Worm (Caenorhabditis elegans) whole organism, L3 larva: ENCODE measurements around the gene srx-13.
A peak's percentile ranks its signal among the peaks of the same experiment; 100 is the strongest.

ENCODE experiments used
- aly-2 ChIP-seq: fragments of 150-350 bp; optimal IDR thresholded peaks from 2 replicates; lab custom pipeline; 2014; ENCODE audit warnings: missing biosample characterization, missing genetic modification characterization
- ama-1 ChIP-seq: fragments of 150-350 bp; optimal IDR thresholded peaks from 2 replicates; lab custom pipeline; 2018
- ceh-16 ChIP-seq: sonication (generic microtip); optimal IDR thresholded peaks from 2 replicates; lab custom pipeline; 2017; ENCODE audit warnings: missing biosample characterization, missing genetic modification characterization
- daf-12 ChIP-seq: fragments of 150-350 bp; optimal IDR thresholded peaks from 2 replicates; lab custom pipeline; 2014; ENCODE audit warnings: missing biosample characterization, missing genetic modification reagents, missing genetic modification characterization
- egl-5 ChIP-seq: fragments of 150-350 bp; optimal IDR thresholded peaks from 2 replicates; lab custom pipeline; 2017; ENCODE audit warnings: missing biosample characterization, missing genetic modification reagents, missing genetic modification characterization, inconsistent platforms
- elt-2 ChIP-seq: sonication (generic microtip); optimal IDR thresholded peaks from 2 replicates; lab custom pipeline; 2016; ENCODE audit warnings: missing genetic modification reagents, mild to moderate bottlenecking, missing genetic modification characterization, missing compliant biosample characterization
- eor-1 ChIP-seq, 2 experiments: fragments of 150-350 bp; optimal IDR thresholded peaks; 2 replicates each; lab custom pipeline; 2014 to 2018; ENCODE audit warnings: missing biosample characterization in 2 of 2, missing genetic modification characterization in 2 of 2
- fkh-10 ChIP-seq: sonication (generic microtip); optimal IDR thresholded peaks from 2 replicates; lab custom pipeline; 2017; ENCODE audit warnings: missing biosample characterization, missing genetic modification reagents, missing genetic modification characterization
- fkh-2 ChIP-seq: fragments of 150-350 bp; optimal IDR thresholded peaks from 2 replicates; lab custom pipeline; 2014; ENCODE audit warnings: missing biosample characterization, missing genetic modification reagents, missing genetic modification characterization
- fos-1 ChIP-seq: fragments of 150-350 bp; optimal IDR thresholded peaks from 2 replicates; lab custom pipeline; 2014; ENCODE audit warnings: missing biosample characterization, missing genetic modification characterization
- hmg-11 ChIP-seq: sonication (generic microtip); optimal IDR thresholded peaks from 2 replicates; lab custom pipeline; 2016; ENCODE audit warnings: missing genetic modification characterization, missing compliant biosample characterization
- jun-1 ChIP-seq: fragments of 150-350 bp; optimal IDR thresholded peaks from 2 replicates; lab custom pipeline; 2014; ENCODE audit warnings: missing biosample characterization, missing genetic modification reagents, missing genetic modification characterization
- lin-15B ChIP-seq: fragments of 150-350 bp; optimal IDR thresholded peaks from 2 replicates; lab custom pipeline; 2014; ENCODE audit warnings: missing biosample characterization, missing genetic modification characterization
- lin-39 ChIP-seq: fragments of 150-350 bp; optimal IDR thresholded peaks from 2 replicates; lab custom pipeline; 2018; ENCODE audit warnings: missing biosample characterization, missing genetic modification reagents, missing genetic modification characterization
- lsy-12 ChIP-seq: sonication (generic microtip); optimal IDR thresholded peaks from 2 replicates; lab custom pipeline; 2016; ENCODE audit warnings: mild to moderate bottlenecking, missing genetic modification characterization, missing compliant biosample characterization
- mdl-1 ChIP-seq: fragments of 150-350 bp; optimal IDR thresholded peaks from 2 replicates; lab custom pipeline; 2014; ENCODE audit warnings: missing biosample characterization, missing genetic modification characterization
- mml-1 ChIP-seq: fragments of 150-350 bp; sonication (generic microtip); optimal IDR thresholded peaks from 3 replicates; lab custom pipeline; 2014; ENCODE audit warnings: missing biosample characterization, missing genetic modification characterization
- nfya-1 ChIP-seq: sonication (generic microtip); optimal IDR thresholded peaks from 2 replicates; lab custom pipeline; 2017; ENCODE audit warnings: missing genetic modification characterization, mild to moderate bottlenecking, missing compliant biosample characterization, antibody characterized with exemption, moderate library complexity; ENCODE audit not compliant: insufficient read depth
- nhr-11 ChIP-seq: fragments of 150-350 bp; optimal IDR thresholded peaks from 2 replicates; lab custom pipeline; 2014; ENCODE audit warnings: missing biosample characterization, missing genetic modification characterization
- nhr-12 ChIP-seq: fragments of 150-350 bp; optimal IDR thresholded peaks from 2 replicates; lab custom pipeline; 2014; ENCODE audit warnings: missing biosample characterization, missing genetic modification characterization
- nhr-23 ChIP-seq: fragments of 150-350 bp; optimal IDR thresholded peaks from 2 replicates; lab custom pipeline; 2014; ENCODE audit warnings: missing biosample characterization, missing genetic modification reagents, missing genetic modification characterization
- nhr-237 ChIP-seq: fragments of 150-350 bp; optimal IDR thresholded peaks from 2 replicates; lab custom pipeline; 2014; ENCODE audit warnings: missing biosample characterization, missing genetic modification characterization
- nhr-25 ChIP-seq: sonication (generic microtip); optimal IDR thresholded peaks from 2 replicates; lab custom pipeline; 2017; ENCODE audit warnings: missing biosample characterization, missing genetic modification characterization
- nhr-28 ChIP-seq: fragments of 150-350 bp; optimal IDR thresholded peaks from 2 replicates; lab custom pipeline; 2014; ENCODE audit warnings: missing biosample characterization, missing genetic modification characterization
- nhr-43 ChIP-seq: sonication (generic microtip); optimal IDR thresholded peaks from 2 replicates; lab custom pipeline; 2016; ENCODE audit warnings: mild to moderate bottlenecking, missing genetic modification characterization, missing compliant biosample characterization; ENCODE audit not compliant: poor library complexity, severe bottlenecking
- nhr-67 ChIP-seq: fragments of 150-350 bp; optimal IDR thresholded peaks from 2 replicates; lab custom pipeline; 2014; ENCODE audit warnings: missing biosample characterization, missing genetic modification characterization
- pha-4 ChIP-seq: fragments of 150-350 bp; optimal IDR thresholded peaks from 2 replicates; lab custom pipeline; 2014; ENCODE audit warnings: missing biosample characterization, missing genetic modification reagents, missing genetic modification characterization
- pqm-1 ChIP-seq: fragments of 150-350 bp; optimal IDR thresholded peaks from 2 replicates; lab custom pipeline; 2017; ENCODE audit warnings: missing biosample characterization, missing genetic modification characterization, inconsistent platforms
- sea-2 ChIP-seq: fragments of 150-350 bp; sonication (generic microtip); optimal IDR thresholded peaks from 4 replicates; lab custom pipeline; 2014; ENCODE audit warnings: missing biosample characterization, missing genetic modification reagents, missing genetic modification characterization
- skn-1 ChIP-seq: fragments of 150-350 bp; optimal IDR thresholded peaks from 2 replicates; lab custom pipeline; 2014; ENCODE audit warnings: missing biosample characterization, missing genetic modification characterization
- tbx-2 ChIP-seq: sonication (generic microtip); optimal IDR thresholded peaks from 2 replicates; lab custom pipeline; 2016; ENCODE audit warnings: mild to moderate bottlenecking, missing genetic modification characterization, missing compliant biosample characterization
- unc-39 ChIP-seq: sonication (generic microtip); optimal IDR thresholded peaks from 4 replicates; lab custom pipeline; 2017; ENCODE audit warnings: missing biosample characterization, missing genetic modification characterization
- unc-62 ChIP-seq: fragments of 150-350 bp; sonication (generic microtip); optimal IDR thresholded peaks from 4 replicates; lab custom pipeline; 2014; ENCODE audit warnings: missing biosample characterization, missing genetic modification reagents, missing genetic modification characterization
- ztf-4 ChIP-seq: fragments of 150-350 bp; optimal IDR thresholded peaks from 2 replicates; lab custom pipeline; 2014; ENCODE audit warnings: missing biosample characterization, missing genetic modification characterization

srx-13 gene

ce11 chrIV:1070383-1070782, 48.1 kb downstream of the srx-13 start (continued):
- TF ChIP-seq nhr-23 (peak; percentile 15), mml-1 (no peak)
- TF ChIP-seq, all 47 proteins: peak for 24

DNA sequence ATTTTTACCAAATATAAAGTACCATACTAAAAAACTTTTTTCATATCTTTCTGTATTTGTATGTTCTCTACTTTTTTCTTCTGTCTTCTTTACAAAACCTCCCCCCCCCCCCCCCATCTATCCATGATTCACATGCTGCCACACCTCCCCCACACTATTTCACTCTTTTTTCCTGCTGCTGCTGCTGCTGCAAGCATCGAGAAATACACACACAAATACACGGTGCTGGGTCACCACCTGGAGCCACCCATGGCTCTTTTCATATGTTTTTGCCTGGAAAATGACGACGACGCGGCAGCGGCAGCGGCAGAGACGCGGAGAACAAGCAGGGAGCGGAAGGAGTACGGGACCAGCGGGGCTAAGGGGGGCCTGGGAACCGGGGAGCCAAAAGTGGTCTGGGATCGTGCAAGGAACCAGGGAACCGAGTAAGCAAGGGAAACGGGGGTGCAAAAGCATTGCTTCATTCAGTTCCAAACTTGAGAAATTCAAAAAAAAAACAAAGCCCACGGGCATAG, 49.7 kb downstream of the srx-13 start:
- TF ChIP-seq pha-4 (tag; lab: Kevin White, UChicago) (peak; percentile 17), mdl-1 (tag; lab: Kevin White, UChicago) (no peak), lin-39 (tag; lab: Kevin White, UChicago) (peak; percentile 35)

ce11 chrIV:1067430-1067829, 51.0 kb downstream of the srx-13 start, which contains the start of gene znf-782:
TSS of gene znf-782 (minus strand) at chrIV:1067525.
- TF ChIP-seq skn-1 (tag; lab: Kevin White, UChicago) (peak; percentile 1), hmg-11 (tag; lab: Kevin White, UChicago) (peak; percentile 33), unc-39 (tag; lab: Kevin White, UChicago) (no peak), jun-1 (tag; lab: Kevin White, UChicago) (peak; percentile 21), nhr-12 (tag; lab: Kevin White, UChicago) (no peak), nhr-11 (peak; percentile 11), nfya-1 (tag; lab: Kevin White, UChicago) (peak; percentile 74), unc-62 (no peak), lin-15B (tag; lab: Kevin White, UChicago) (peak; percentile 8), lsy-12 (peak; percentile 47), tbx-2 (tag; lab: Kevin White, UChicago) (peak; percentile 19), fkh-2 (no peak), lin-39 (tag; lab: Kevin White, UChicago) (peak; percentile 70), ama-1 (lab: Kevin White, UChicago) (no peak), nhr-28 (tag; lab: Kevin White, UChicago) (no peak), elt-2 (tag; lab: Kevin White, UChicago) (peak; percentile 31), pha-4 (tag; lab: Kevin White, UChicago) (peak; percentile 1), sea-2 (GFP tag; lab: Kevin White, UChicago) (no peak), aly-2 (no peak), egl-5 (tag; lab: Kevin White, UChicago) (peak; percentile 57)

DNA sequence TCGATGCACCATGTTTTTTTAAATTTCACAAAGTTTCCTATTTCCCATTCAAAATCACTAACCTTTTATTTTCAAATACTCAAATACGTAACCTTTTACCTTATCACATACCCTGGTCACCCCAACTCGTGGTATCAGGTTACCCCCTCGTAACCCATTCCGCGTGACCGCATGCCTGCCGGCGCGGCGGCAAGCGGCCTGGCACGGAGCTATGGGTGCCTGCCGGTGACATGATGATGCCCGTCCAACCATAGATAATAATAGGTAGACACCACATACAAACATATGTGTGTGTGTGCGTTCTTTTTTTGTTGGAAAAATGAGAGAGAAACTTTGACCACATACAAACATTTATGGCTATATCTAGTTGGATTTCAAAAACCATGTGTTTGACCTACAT, 52.9 kb downstream of the srx-13 start:
- TF ChIP-seq eor-1 (tag; optimal IDR thresholded peaks at IDR 0.05; lab: Kevin White, UChicago) (no peak), pqm-1 (tag; lab: Kevin White, UChicago) (no peak), hmg-11 (tag; lab: Kevin White, UChicago) (no peak), ceh-16 (tag; lab: Kevin White, UChicago) (no peak), fos-1 (tag; lab: Kevin White, UChicago) (peak; percentile 22), lin-39 (tag; lab: Kevin White, UChicago) (peak; percentile 3), nhr-43 (tag; lab: Kevin White, UChicago) (no peak), nhr-25 (no peak), daf-12 (tag; lab: Kevin White, UChicago) (no peak), nhr-67 (tag; lab: Kevin White, UChicago) (no peak), ztf-4 (tag; lab: Kevin White, UChicago) (no peak), pha-4 (tag; lab: Kevin White, UChicago) (peak; percentile 38), nhr-237 (tag; lab: Kevin White, UChicago) (no peak), fkh-10 (no peak)
